Worm (Caenorhabditis elegans): ENCODE measurements around the gene F11C1.7.

ce11 chrX:13002322-13002721 is 13.2 kb downstream of the F11C1.7 start:
- no peak for TF ChIP-seq irx-1 (tag; optimal IDR thresholded peaks at IDR 0.05)
- TF ChIP-seq nhr-28 (tag; optimal IDR thresholded peaks at IDR 0.05), result no peak
- no peak for TF ChIP-seq ama-1 (optimal IDR thresholded peaks at IDR 0.05)
- TF ChIP-seq dpl-1 (GFP tag; optimal IDR thresholded peaks at IDR 0.05), result no peak
- TF ChIP-seq skn-1 (tag; optimal IDR thresholded peaks at IDR 0.05), result no peak
- no peak for TF ChIP-seq F16B12.6 (tag; optimal IDR thresholded peaks at IDR 0.05)

Data from whole organism, L1 larva.